Fruit fly (Drosophila melanogaster) whole organism, prepupa: ENCODE measurements around the gene Z600.

Experiments used
- CG10631 ChIP-seq: fragments of 200-800 bp; sonication (Bioruptor generic); optimal IDR thresholded peaks from 2 replicates; lab custom pipeline; 2016; ENCODE audit warnings: missing biosample characterization, missing genetic modification characterization
- Sox14 ChIP-seq: fragments of 200-800 bp; sonication (Bioruptor generic); optimal IDR thresholded peaks from 3 replicates; lab custom pipeline; 2016; ENCODE audit warnings: missing biosample characterization, missing genetic modification characterization
- eg ChIP-seq: fragments of 200-800 bp; sonication (Bioruptor generic); IDR thresholded peaks from 3 replicates; pipeline ENCODE4 v1.3.6; 2022; ENCODE audit warnings: missing biosample characterization, missing genetic modification characterization

dm6 chr3L:15548843-15549242 is 40.0 kb downstream of the Z600 start:
- TF ChIP-seq Sox14 (GFP tag; lab: Kevin White, UChicago) (no peak), CG10631 (GFP tag; lab: Kevin White, UChicago) (no peak), eg (GFP tag; lab: Robert Waterston, UW) (no peak)
